Worm (Caenorhabditis elegans) whole organism, L4 larva: ENCODE results near the gene adm-4.
A peak's percentile ranks its signal among the peaks of the same experiment; 100 is the strongest.

Experiments
- F10B5.3 ChIP-seq: sonication (generic microtip); optimal IDR thresholded peaks from 2 replicates; lab custom pipeline; 2016; ENCODE audit warnings: mild to moderate bottlenecking, missing genetic modification characterization, missing compliant biosample characterization
- F26F4.8 ChIP-seq: fragments of 200-800 bp; sonication (Bioruptor generic); conservative IDR thresholded peaks from 2 replicates; pipeline ENCODE4 v1.3.6; 2022; ENCODE audit warnings: missing genetic modification characterization, missing compliant biosample characterization
- Y75B8A.6 ChIP-seq: fragments of 200-800 bp; sonication (Bioruptor generic); IDR thresholded peaks from 2 replicates; pipeline ENCODE4 v1.3.6; 2022; ENCODE audit warnings: missing genetic modification reagents, missing genetic modification characterization, missing compliant biosample characterization
- ama-1 ChIP-seq: fragments of 150-350 bp; optimal IDR thresholded peaks from 2 replicates; lab custom pipeline; 2014; ENCODE audit warnings: inconsistent platforms, mixed read lengths
- arid-1 ChIP-seq: fragments of 200-800 bp; sonication (Bioruptor generic); conservative IDR thresholded peaks from 2 replicates; pipeline ENCODE4 v1.3.6; 2022; ENCODE audit warnings: missing genetic modification reagents, missing genetic modification characterization, missing compliant biosample characterization
- ceh-28 ChIP-seq: fragments of 150-350 bp; optimal IDR thresholded peaks from 2 replicates; lab custom pipeline; 2014; ENCODE audit warnings: missing biosample characterization, missing genetic modification reagents, missing genetic modification characterization
- daf-8 ChIP-seq: fragments of 200-800 bp; sonication (Bioruptor generic); IDR thresholded peaks from 2 replicates; pipeline ENCODE4 v1.3.6; 2022; ENCODE audit warnings: missing genetic modification characterization, missing compliant biosample characterization
- dpl-1 ChIP-seq: fragments of 150-350 bp; optimal IDR thresholded peaks from 2 replicates; lab custom pipeline; 2014; ENCODE audit warnings: missing biosample characterization, missing genetic modification reagents, missing genetic modification characterization
- dve-1 ChIP-seq: sonication (generic microtip); optimal IDR thresholded peaks from 2 replicates; lab custom pipeline; 2017; ENCODE audit warnings: antibody characterized with exemption, mild to moderate bottlenecking, missing genetic modification characterization, missing compliant biosample characterization; ENCODE audit not compliant: insufficient read depth
- fkh-10 ChIP-seq: fragments of 150-350 bp; optimal IDR thresholded peaks from 2 replicates; lab custom pipeline; 2014; ENCODE audit warnings: missing biosample characterization, missing genetic modification reagents, missing genetic modification characterization
- gei-8 ChIP-seq: fragments of 200-800 bp; sonication (Bioruptor generic); optimal IDR thresholded peaks from 2 replicates; lab custom pipeline; 2018; ENCODE audit warnings: mild to moderate bottlenecking, missing genetic modification characterization, missing compliant biosample characterization
- hmg-1.1 ChIP-seq: fragments of 200-800 bp; sonication (Bioruptor generic); IDR thresholded peaks from 2 replicates; pipeline ENCODE4 v1.3.6; 2022; ENCODE audit warnings: missing genetic modification reagents, missing genetic modification characterization, missing compliant biosample characterization
- lim-7 ChIP-seq: fragments of 200-800 bp; sonication (Bioruptor generic); IDR thresholded peaks from 2 replicates; pipeline ENCODE4 v1.3.6; 2022; ENCODE audit warnings: missing genetic modification characterization, missing compliant biosample characterization
- lin-1 ChIP-seq: fragments of 200-800 bp; sonication (Bioruptor generic); IDR thresholded peaks from 2 replicates; pipeline ENCODE4 v1.3.6; 2022; ENCODE audit warnings: missing genetic modification reagents, missing genetic modification characterization, missing compliant biosample characterization
- lin-15B ChIP-seq: fragments of 150-350 bp; sonication (generic microtip); optimal IDR thresholded peaks from 3 replicates; lab custom pipeline; 2014; ENCODE audit warnings: missing biosample characterization, missing genetic modification characterization
- mep-1 ChIP-seq: fragments of 150-350 bp; sonication (generic microtip); optimal IDR thresholded peaks from 3 replicates; lab custom pipeline; 2014; ENCODE audit warnings: missing biosample characterization, missing genetic modification characterization
- mes-2 ChIP-seq: sonication (generic microtip); optimal IDR thresholded peaks from 2 replicates; lab custom pipeline; 2016; ENCODE audit warnings: missing genotype, mild to moderate bottlenecking, missing genetic modification characterization, missing compliant biosample characterization; ENCODE audit not compliant: poor library complexity, severe bottlenecking
- mxl-2 ChIP-seq: fragments of 200-800 bp; sonication (Bioruptor generic); conservative IDR thresholded peaks from 2 replicates; pipeline ENCODE4 v1.3.6; 2022; ENCODE audit warnings: missing genetic modification reagents, missing genetic modification characterization, missing compliant biosample characterization
- nhr-28 ChIP-seq: fragments of 150-350 bp; optimal IDR thresholded peaks from 2 replicates; lab custom pipeline; 2014; ENCODE audit warnings: missing biosample characterization, missing genetic modification characterization
- spr-1 ChIP-seq: sonication (generic microtip); optimal IDR thresholded peaks from 2 replicates; lab custom pipeline; 2016; ENCODE audit warnings: mild to moderate bottlenecking, missing genetic modification characterization, missing compliant biosample characterization
- tra-1 ChIP-seq: fragments of 200-800 bp; sonication (Bioruptor generic); IDR thresholded peaks from 2 replicates; pipeline ENCODE4 v1.3.6; 2022; ENCODE audit warnings: missing genetic modification reagents, missing genetic modification characterization, missing compliant biosample characterization
- unc-62 ChIP-seq, 3 experiments: fragments of 150-350 bp in 1 of 3; sonication (generic microtip); optimal IDR thresholded peaks in 2 of 3; peaks in 1 of 3; 1 replicate in 1 of 3; 2 replicates in 2 of 3; lab custom pipeline; 2014 to 2017; ENCODE audit warnings: missing biosample characterization in 3 of 3, missing genetic modification characterization in 3 of 3, missing genetic modification reagents in 3 of 3, missing genotype in 1 of 3

adm-4 gene

DNA sequence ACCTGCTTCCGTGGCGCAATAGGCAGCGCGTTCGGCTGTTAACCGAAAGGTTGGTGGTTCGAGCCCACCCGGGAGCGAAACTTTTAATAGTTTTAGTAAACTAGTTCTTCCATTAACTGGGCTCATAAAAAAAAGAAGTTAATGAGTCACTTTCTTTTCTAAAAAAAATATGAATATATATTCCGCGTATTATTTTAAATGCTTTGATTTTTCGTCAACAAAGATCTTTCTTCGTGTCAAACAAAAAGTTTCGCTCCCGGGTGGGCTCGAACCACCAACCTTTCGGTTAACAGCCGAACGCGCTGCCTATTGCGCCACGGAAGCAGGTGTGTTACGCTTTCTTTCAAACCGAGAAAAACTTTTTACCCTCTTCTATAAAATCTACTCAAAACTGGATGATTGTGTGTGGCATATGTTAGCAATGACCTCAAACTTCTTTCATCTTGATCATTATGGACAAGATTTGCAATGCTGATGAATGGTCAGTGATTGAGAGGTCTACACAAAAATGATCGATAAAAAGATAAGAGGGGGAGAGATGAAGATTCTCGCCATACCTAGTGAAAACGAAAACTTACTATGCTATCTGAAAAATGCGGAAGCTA lies 24.3 kb downstream of the adm-4 start (continued):
- no peak for TF ChIP-seq lin-1 (GFP tag; lab: Robert Waterston, UW)
- TF ChIP-seq arid-1 (GFP tag; lab: Robert Waterston, UW): peak; percentile 61; the same call in 1 of the 2 replicates
- TF ChIP-seq spr-1: no peak
- no peak for TF ChIP-seq dpl-1 (GFP tag; lab: Kevin White, UChicago)
- no peak for TF ChIP-seq ceh-28 (tag; lab: Kevin White, UChicago)
- no peak for TF ChIP-seq mxl-2 (GFP tag; lab: Robert Waterston, UW)
- peak; percentile 68 for TF ChIP-seq hmg-1.1
- TF ChIP-seq mep-1 (tag; lab: Kevin White, UChicago): peak; percentile 62
- peak; percentile 57 for TF ChIP-seq mes-2 (tag; lab: Kevin White, UChicago)
- TF ChIP-seq nhr-28: peak; percentile 23
- 0 out of 2 replicates have a peak, but pooled peaks have one; percentile 68 for TF ChIP-seq tra-1 (GFP tag; lab: Robert Waterston, UW)
- TF ChIP-seq dve-1 (tag; lab: Kevin White, UChicago): peak; percentile 8
- TF ChIP-seq ama-1 (lab: Kevin White, UChicago): no peak
- peak; percentile 50; the same call in 1 of the 2 replicates for TF ChIP-seq F26F4.8 (GFP tag; lab: Robert Waterston, UW)
- TF ChIP-seq daf-8 (GFP tag; lab: Robert Waterston, UW): no peak
- peak; percentile 78 for TF ChIP-seq lim-7 (GFP tag; lab: Robert Waterston, UW)

DNA sequence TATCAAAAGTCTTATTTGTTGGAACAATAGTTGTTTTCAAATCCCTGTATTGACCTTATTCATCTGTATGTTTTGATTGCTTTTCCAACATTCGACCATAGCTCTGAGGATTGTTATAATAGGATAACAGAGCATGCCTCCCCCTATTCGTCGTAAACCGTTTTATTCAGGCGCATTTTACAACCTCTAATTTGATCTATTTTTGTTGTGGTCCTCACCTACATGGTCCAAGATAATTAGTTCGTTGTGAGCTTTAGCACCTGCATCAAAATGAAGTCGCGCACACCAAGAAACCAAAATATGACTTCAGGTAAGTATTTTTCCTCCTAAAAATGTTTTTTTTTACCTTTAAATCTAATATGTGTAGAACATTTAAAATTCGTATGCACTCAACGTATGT lies 45.3 kb downstream of the adm-4 start, which contains the start of gene deg-1:
Gene deg-1, plus strand, starts transcription at position 301 of the 400 bp plus-strand sequence.
- TF ChIP-seq fkh-10 (no peak), unc-62 (GFP tag; optimal IDR thresholded peaks at IDR 0.05 in 1 of 2; lab: Kevin White, UChicago) (peak in 1 of 2 experiments; percentile 24), unc-62 (tag; optimal IDR thresholded peaks at IDR 0.05; lab: Kevin White, UChicago) (no peak)

DNA sequence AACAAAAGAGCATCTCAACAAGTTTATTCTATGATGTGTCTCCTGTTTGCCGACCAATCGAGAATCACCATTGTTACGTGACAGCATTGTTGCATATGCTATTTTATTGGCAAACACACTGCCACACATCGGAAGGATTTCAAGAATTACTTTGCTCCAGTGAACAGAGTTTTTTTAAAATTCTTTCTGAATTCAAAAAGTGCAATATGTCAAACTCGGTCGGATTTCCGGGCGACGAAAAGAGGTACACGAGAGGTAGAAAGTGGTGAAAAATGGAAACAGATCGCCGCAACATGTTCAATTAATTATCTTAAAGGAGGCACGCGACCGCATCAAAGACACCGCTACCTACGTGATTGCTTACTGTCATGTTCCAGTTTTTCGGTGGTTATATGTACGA lies 48.0 kb downstream of the adm-4 start:
- TF ChIP-seq F10B5.3 (tag; lab: Kevin White, UChicago) (no peak), unc-62 (GFP tag; optimal IDR thresholded peaks at IDR 0.05 in 1 of 2; lab: Kevin White, UChicago) (peak in 1 of 2 experiments; percentile 24), unc-62 (tag; optimal IDR thresholded peaks at IDR 0.05; lab: Kevin White, UChicago) (no peak), gei-8 (GFP tag; lab: Kevin White, UChicago) (no peak)

ce11 chrX:7745386-7745785 lies 52.7 kb downstream of the adm-4 start:
- no peak for TF ChIP-seq Y75B8A.6 (GFP tag; lab: Robert Waterston, UW)
- TF ChIP-seq lin-15B (tag; lab: Kevin White, UChicago): no peak
- TF ChIP-seq unc-62 (GFP tag; optimal IDR thresholded peaks at IDR 0.05 in 1 of 2; lab: Kevin White, UChicago): peak in 1 of 2 experiments; percentile 4
- no peak for TF ChIP-seq unc-62 (tag; optimal IDR thresholded peaks at IDR 0.05; lab: Kevin White, UChicago)
